Worm (Caenorhabditis elegans): ENCODE data around the gene idpp-1.

The idpp-1 gene

ce11 chrIII:728694-729093, 11.8 kb upstream of the idpp-1 start:
- TF ChIP-seq hif-1 (tag; optimal IDR thresholded peaks at IDR 0.05) (no peak), unc-62 (GFP tag; optimal IDR thresholded peaks at IDR 0.05 in 1 of 2) (peak in 1 of 2 experiments; percentile 96), unc-62 (tag; optimal IDR thresholded peaks at IDR 0.05) (no peak), ceh-44 (GFP tag; IDR thresholded peaks at IDR 0.05) (no peak)

ce11 chrIII:744459-744858, 4.0 kb downstream of the idpp-1 start:
- TF ChIP-seq Y75B8A.6 (GFP tag; IDR thresholded peaks at IDR 0.05) = no peak
- no peak for TF ChIP-seq F26F4.8 (GFP tag; conservative IDR thresholded peaks at IDR 0.05)
- no peak for TF ChIP-seq daf-19 (GFP tag; conservative IDR thresholded peaks at IDR 0.05)
- no peak for TF ChIP-seq tra-1 (GFP tag; IDR thresholded peaks at IDR 0.05)
- no peak for TF ChIP-seq nhr-6 (tag; optimal IDR thresholded peaks at IDR 0.05)
- TF ChIP-seq nhr-76 (tag; optimal IDR thresholded peaks at IDR 0.05) = no peak
- no peak for TF ChIP-seq mxl-3 (GFP tag; optimal IDR thresholded peaks at IDR 0.05)
- TF ChIP-seq T26A8.4 (GFP tag; IDR thresholded peaks at IDR 0.05) = no peak
- TF ChIP-seq fos-1 (tag; optimal IDR thresholded peaks at IDR 0.05) = no peak
- TF ChIP-seq mdt-29 (GFP tag; IDR thresholded peaks at IDR 0.05) = no peak
- no peak for TF ChIP-seq spr-3 (GFP tag; optimal IDR thresholded peaks at IDR 0.05)
- TF ChIP-seq egl-43 (GFP tag; IDR thresholded peaks at IDR 0.05) = no peak
- TF ChIP-seq ceh-28 (tag; optimal IDR thresholded peaks at IDR 0.05) = no peak
- TF ChIP-seq ZK546.5 (tag; optimal IDR thresholded peaks at IDR 0.05) = no peak
- TF ChIP-seq ceh-20 (GFP tag; IDR thresholded peaks at IDR 0.05) = no peak
- no peak for TF ChIP-seq madf-9 (GFP tag; conservative IDR thresholded peaks at IDR 0.05)
- TF ChIP-seq snpc-1.2 (GFP tag; IDR thresholded peaks at IDR 0.05) = no peak

- TF ChIP-seq unc-62 (GFP tag; optimal IDR thresholded peaks at IDR 0.05 in 1 of 2) = peak in 1 of 2 experiments; percentile 81
- TF ChIP-seq unc-62 (tag; optimal IDR thresholded peaks at IDR 0.05) = no peak
- peak; percentile 23 for TF ChIP-seq mxl-3 (GFP tag; optimal IDR thresholded peaks at IDR 0.05)
- peak; percentile 6 for TF ChIP-seq nhr-28 (tag; optimal IDR thresholded peaks at IDR 0.05)
- TF ChIP-seq aha-1 (tag) = no peak
Observed at ce11 chrIII:748782-749181, 8.3 kb downstream of the idpp-1 start.

DNA sequence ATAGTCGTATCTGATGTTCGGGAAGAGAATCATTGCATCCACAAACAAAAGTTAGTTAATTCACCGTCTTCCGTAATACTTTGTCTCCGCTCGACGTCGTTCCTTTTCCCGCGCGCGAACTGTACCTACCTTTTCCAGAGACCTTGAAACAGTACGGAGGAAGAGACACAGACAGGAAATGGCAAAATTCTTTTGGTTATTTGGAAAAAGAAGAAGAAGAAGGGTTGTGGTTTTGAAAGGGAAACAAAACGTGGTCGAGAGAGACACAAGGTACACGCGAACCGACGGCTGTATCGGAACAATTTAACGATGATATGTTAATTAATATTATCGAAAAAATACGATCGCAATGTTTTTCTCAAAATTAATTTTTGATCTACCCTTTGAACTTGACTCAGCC, 9.5 kb downstream of the idpp-1 start:
- TF ChIP-seq F10B5.3 (tag; optimal IDR thresholded peaks at IDR 0.05) (no peak), nhr-77 (tag; optimal IDR thresholded peaks at IDR 0.05) (no peak), nhr-6 (tag; optimal IDR thresholded peaks at IDR 0.05) (no peak), lin-13 (GFP tag; optimal IDR thresholded peaks at IDR 0.05) (no peak), sdz-12 (GFP tag; optimal IDR thresholded peaks at IDR 0.05) (no peak), aha-1 (tag) (peak; percentile 63), nhr-28 (tag; optimal IDR thresholded peaks at IDR 0.05) (peak; percentile 24), ztf-7 (tag; optimal IDR thresholded peaks at IDR 0.05) (no peak), lir-3 (tag; optimal IDR thresholded peaks at IDR 0.05) (no peak), pha-4 (GFP tag; IDR thresholded peaks at IDR 0.05) (no peak), pha-4 (tag; optimal IDR thresholded peaks at IDR 0.05) (no peak), nhr-25 (tag; optimal IDR thresholded peaks at IDR 0.05; ENCODE audit: borderline replicate concordance, insufficient read depth) (peak; percentile 10), R02D3.7 (tag; optimal IDR thresholded peaks at IDR 0.05) (no peak), duxl-1 (tag; optimal IDR thresholded peaks at IDR 0.05; ENCODE audit: poor library complexity) (no peak)

DNA sequence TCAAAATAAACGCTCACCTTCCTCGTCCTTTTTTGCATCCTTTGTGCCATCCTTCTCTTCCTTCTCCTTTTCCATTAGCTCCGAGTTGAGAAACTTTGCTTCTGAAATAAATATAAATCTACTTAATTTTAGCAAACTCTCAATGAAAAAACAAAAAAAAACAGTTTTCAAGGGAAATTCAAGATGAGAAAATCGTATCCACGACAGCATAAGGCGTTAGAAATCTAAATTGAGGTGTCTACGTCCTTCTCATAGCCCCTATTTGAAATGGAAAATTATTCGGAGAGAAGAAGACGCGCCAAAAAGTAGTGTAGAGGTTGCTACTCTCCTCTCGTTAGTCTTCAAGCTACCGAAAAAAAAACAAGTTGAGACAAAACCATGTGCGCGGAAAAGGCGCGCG, 11.8 kb downstream of the idpp-1 start, which contains the start of gene pat-12:
TSS of gene pat-12 (minus strand) at position 101 of the 400 bp plus-strand sequence.
- TF ChIP-seq nhr-111 (GFP tag; optimal IDR thresholded peaks at IDR 0.05) = no peak
- TF ChIP-seq mxl-3 (GFP tag; optimal IDR thresholded peaks at IDR 0.05) = no peak
- no peak for TF ChIP-seq mdl-1 (tag; optimal IDR thresholded peaks at IDR 0.05)
- TF ChIP-seq tra-1 (GFP tag; IDR thresholded peaks at IDR 0.05) = no peak
- no peak for TF ChIP-seq snpc-1.2 (GFP tag; IDR thresholded peaks at IDR 0.05)
- TF ChIP-seq ceh-82 (tag; optimal IDR thresholded peaks at IDR 0.05) = no peak
- TF ChIP-seq aha-1 (tag) = no peak
- TF ChIP-seq lir-3 (tag; optimal IDR thresholded peaks at IDR 0.05) = no peak
- TF ChIP-seq ceh-62 (tag; optimal IDR thresholded peaks at IDR 0.05) = no peak
- no peak for TF ChIP-seq lin-39 (tag; optimal IDR thresholded peaks at IDR 0.05)
- no peak for TF ChIP-seq nhr-6 (tag; optimal IDR thresholded peaks at IDR 0.05)
- TF ChIP-seq Y48G9A.11 (GFP tag; IDR thresholded peaks at IDR 0.05) = no peak
